Worm (Caenorhabditis elegans): ENCODE measurements around the gene rsef-1.
A peak's percentile ranks its signal among the peaks of the same experiment; 100 is the strongest.

DNA sequence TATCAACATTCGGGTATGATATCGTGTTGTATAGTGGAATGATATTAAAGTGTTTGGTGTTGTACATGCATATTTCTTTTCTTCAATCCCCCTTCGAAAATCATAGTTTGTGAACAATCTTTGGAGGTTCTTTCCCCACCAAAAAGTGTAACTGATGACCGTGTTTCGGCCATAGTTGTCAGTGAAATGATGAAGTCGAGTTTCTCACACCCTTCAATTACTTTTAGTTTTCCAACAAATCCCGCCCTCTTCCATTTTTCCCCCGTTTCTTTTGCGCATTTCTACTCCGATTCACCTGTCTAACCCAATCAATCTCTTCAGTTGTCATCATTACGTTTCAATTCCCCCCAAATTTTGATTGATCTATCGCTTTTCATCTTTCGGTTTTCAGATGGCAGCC lies 34.1 kb downstream of the rsef-1 start:
- TF ChIP-seq unc-62 (GFP tag; optimal IDR thresholded peaks at IDR 0.05) (peak; percentile 41), lsy-2 (tag; optimal IDR thresholded peaks at IDR 0.05) (no peak), sptf-1 (tag; optimal IDR thresholded peaks at IDR 0.05) (no peak), ces-1 (GFP tag; optimal IDR thresholded peaks at IDR 0.05) (no peak), zip-8 (tag; optimal IDR thresholded peaks at IDR 0.05) (no peak), lin-32 (GFP tag; optimal IDR thresholded peaks at IDR 0.05) (no peak)

Data from whole organism, mixed stage, embryonic.